Worm (Caenorhabditis elegans): Measurements from ENCODE around the gene F48B9.1.

DNA sequence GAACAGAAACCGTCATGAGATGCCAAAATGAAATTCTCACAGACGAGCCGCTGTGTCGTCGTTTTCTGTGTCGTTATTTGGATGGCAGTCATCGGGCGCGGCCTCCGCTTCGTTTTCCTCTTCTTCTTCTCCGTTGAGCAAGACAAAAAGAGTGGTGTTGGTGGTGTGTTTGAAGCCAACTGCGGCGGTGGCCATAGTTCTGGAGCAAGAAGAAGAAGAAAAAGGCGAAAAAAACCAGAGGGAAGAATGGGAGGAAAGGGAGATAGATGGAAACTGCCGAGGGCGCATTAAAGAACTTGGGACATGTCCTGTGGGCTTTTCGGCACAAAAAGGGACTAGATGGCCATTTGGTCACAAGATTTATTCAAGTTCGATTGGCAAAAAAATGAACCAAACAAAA is 49.0 kb upstream of the F48B9.1 start, which contains the start of gene F53B1.9:
- TF ChIP-seq ama-1 (optimal IDR thresholded peaks at IDR 0.05) (no peak), ceh-36 (tag; optimal IDR thresholded peaks at IDR 0.05) (no peak), B0310.2 (tag; optimal IDR thresholded peaks at IDR 0.05) (no peak), scrt-1 (GFP tag; IDR thresholded peaks at IDR 0.05) (no peak), flt-1 (GFP tag; IDR thresholded peaks at IDR 0.05) (no peak), hnd-1 (tag; optimal IDR thresholded peaks at IDR 0.05) (no peak), tbx-37 (GFP tag; conservative IDR thresholded peaks at IDR 0.05) (no peak), ets-7 (tag; optimal IDR thresholded peaks at IDR 0.05) (no peak), tra-4 (tag; optimal IDR thresholded peaks at IDR 0.05) (no peak)
